Worm (Caenorhabditis elegans) whole organism, L4/young adult: Measurements from ENCODE around the gene hsp-16.2.

ENCODE experiments used
- W03F9.2 ChIP-seq: fragments of 150-350 bp; optimal IDR thresholded peaks from 2 replicates; lab custom pipeline; 2014; ENCODE audit warnings: missing biosample characterization, missing genetic modification characterization
- dao-5 ChIP-seq: sonication (generic microtip); optimal IDR thresholded peaks from 2 replicates; lab custom pipeline; 2016; ENCODE audit warnings: missing genotype, missing genetic modification characterization, moderate library complexity, missing compliant biosample characterization
- him-1 ChIP-seq: sonication (generic microtip); optimal IDR thresholded peaks from 2 replicates; lab custom pipeline; 2016; ENCODE audit warnings: missing genotype, missing genetic modification reagents, missing genetic modification characterization, missing compliant biosample characterization

- TF ChIP-seq him-1 (tag; lab: Kevin White, UChicago): no peak
- TF ChIP-seq W03F9.2 (tag; lab: Kevin White, UChicago): no peak
- no peak for TF ChIP-seq dao-5 (tag; lab: Kevin White, UChicago)
These were observed 33.0 kb downstream of the hsp-16.2 start, which contains the start of gene dhs-13 for ce11 chrV:1771727-1772126.
